Worm (Caenorhabditis elegans): ENCODE measurements around the gene F08G2.4.

- TF ChIP-seq tbx-11 (GFP tag; IDR thresholded peaks at IDR 0.05) (no peak), ama-1 (optimal IDR thresholded peaks at IDR 0.05) (no peak), B0310.2 (tag; optimal IDR thresholded peaks at IDR 0.05) (no peak), hnd-1 (tag; optimal IDR thresholded peaks at IDR 0.05) (no peak), flt-1 (GFP tag; IDR thresholded peaks at IDR 0.05) (no peak), aly-1 (tag; optimal IDR thresholded peaks at IDR 0.05) (no peak)
Observed at ce11 chrII:13872191-13872889, 41.9 kb downstream of the F08G2.4 start, which contains the start of the genes cup-14 and ndub-8.

Measured in whole organism, early embryonic.